Fruit fly (Drosophila melanogaster): ENCODE results near the gene CG33061.

Gene CG33061

dm6 chr3L:16351770-16352429 lies 22.3 kb downstream of the CG33061 start, which contains the start of the genes Golgin104 and Tcs3:
Gene Golgin104 (minus strand): TSS chr3L:16351951.
Gene Tcs3 (plus strand): TSS chr3L:16351991.
- TF ChIP-seq lz (GFP tag; optimal IDR thresholded peaks at IDR 0.05) (no peak), fkh (GFP tag; optimal IDR thresholded peaks at IDR 0.05) (peak; percentile 99)

dm6 chr3L:16354197-16354596 lies 24.6 kb downstream of the CG33061 start, which contains the start of gene Pdh:
Gene Pdh (minus strand): TSS chr3L:16354297.
- TF ChIP-seq Eip78C (GFP tag) = peak; percentile 1
- TF ChIP-seq spab (GFP tag; optimal IDR thresholded peaks at IDR 0.05) = no peak

- TF ChIP-seq dac (GFP tag; optimal IDR thresholded peaks at IDR 0.05) = no peak
- peak; percentile 62 for TF ChIP-seq fkh (GFP tag; optimal IDR thresholded peaks at IDR 0.05)
- TF ChIP-seq vri (GFP tag; optimal IDR thresholded peaks at IDR 0.05) = peak; percentile 72
- peak; percentile 40 for TF ChIP-seq Eip78C (GFP tag)
Observed at dm6 chr3L:16356171-16356765, 26.7 kb downstream of the CG33061 start.

- no peak for TF ChIP-seq CG3032 (tag; optimal IDR thresholded peaks at IDR 0.05)
- peak; percentile 71 for TF ChIP-seq vri (GFP tag; optimal IDR thresholded peaks at IDR 0.05)
- peak; percentile 21 for TF ChIP-seq CG1621 (tag; optimal IDR thresholded peaks at IDR 0.05)
- no peak for TF ChIP-seq CG10669 (GFP tag; optimal IDR thresholded peaks at IDR 0.05)
- no peak for TF ChIP-seq dac (GFP tag; optimal IDR thresholded peaks at IDR 0.05)
- 0 out of 3 replicates have a peak, but pooled peaks have one; percentile 25 for TF ChIP-seq CG6163 (GFP tag; IDR thresholded peaks at IDR 0.05)
Observed at dm6 chr3L:16357187-16357728, 27.7 kb downstream of the CG33061 start.

- TF ChIP-seq svp (GFP tag) (no peak), CG16779 (tag; optimal IDR thresholded peaks at IDR 0.05) (no peak), Eip78C (GFP tag) (peak; percentile 78), CG6808 (GFP tag; optimal IDR thresholded peaks at IDR 0.05) (peak; percentile 38), CG15336 (GFP tag; IDR thresholded peaks at IDR 0.05) (no peak), esn (GFP tag; optimal IDR thresholded peaks at IDR 0.05) (peak; percentile 14), salr (GFP tag; optimal IDR thresholded peaks at IDR 0.05) (peak in 1 of 2 experiments; percentile 40), topi (GFP tag; optimal IDR thresholded peaks at IDR 0.05) (no peak), Sox14 (GFP tag; optimal IDR thresholded peaks at IDR 0.05) (peak; percentile 4), Hr38 (GFP tag; optimal IDR thresholded peaks at IDR 0.05) (no peak)
Observed at dm6 chr3L:16357860-16358259, 28.3 kb downstream of the CG33061 start.

dm6 chr3L:16359219-16359748 lies 29.7 kb downstream of the CG33061 start, which contains the start of gene ringer:
Gene ringer (minus strand): TSS chr3L:16359428.
- TF ChIP-seq achi (GFP tag; optimal IDR thresholded peaks at IDR 0.05) = no peak
- TF ChIP-seq Eip93F (GFP tag; optimal IDR thresholded peaks at IDR 0.05) = no peak
- TF ChIP-seq Met (GFP tag; optimal IDR thresholded peaks at IDR 0.05) = no peak
- TF ChIP-seq CG34406 (GFP tag; optimal IDR thresholded peaks at IDR 0.05) = no peak
- peak; percentile 71 for TF ChIP-seq Eip78C (GFP tag)

- no peak for TF ChIP-seq CG7368 (GFP tag; optimal IDR thresholded peaks at IDR 0.05)
- TF ChIP-seq CG3919 (GFP tag; optimal IDR thresholded peaks at IDR 0.05) = no peak
- no peak for TF ChIP-seq Sox14 (GFP tag; optimal IDR thresholded peaks at IDR 0.05)
- TF ChIP-seq lz (GFP tag; optimal IDR thresholded peaks at IDR 0.05) = no peak
- TF ChIP-seq fkh (GFP tag; optimal IDR thresholded peaks at IDR 0.05) = peak; percentile 70
- TF ChIP-seq Blimp-1 (GFP tag; optimal IDR thresholded peaks at IDR 0.05) = no peak
- no peak for TF ChIP-seq Hr4 (GFP tag; optimal IDR thresholded peaks at IDR 0.05)
Observed at dm6 chr3L:16359795-16360194, 30.2 kb downstream of the CG33061 start.
